In the genomic region with DNA sequence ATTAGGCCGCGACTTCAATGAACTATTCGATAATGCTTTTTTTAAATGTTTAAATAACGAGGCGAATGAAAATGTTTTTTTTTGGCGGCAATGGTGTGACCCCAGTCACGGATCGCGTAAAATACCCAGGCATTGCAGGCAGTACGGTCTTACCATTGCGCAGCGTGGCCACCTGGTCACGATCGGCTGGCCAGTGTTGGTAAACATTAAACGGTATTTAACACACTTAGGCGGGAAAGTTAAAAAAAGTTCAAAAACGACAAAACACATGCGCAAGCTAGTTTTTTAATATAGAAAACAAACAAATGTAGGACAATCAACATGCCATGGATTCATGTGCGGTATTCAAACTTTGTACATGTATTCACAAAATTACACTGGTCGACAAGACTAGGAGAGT, we compare ENCODE assay signal across 1 fruit fly cellular context.
TF ChIP-seq lines count a peak whose summit lies in the region.

A gene (minus strand): TSS at position 129 of the 400 bp plus-strand sequence.

TF ChIP-seq in whole organism, embryonic, 481 proteins besides CTCF, POLR2A, EP300 and RAD21 (continued from another document and continues in another):
- TF ChIP-seq luna (GFP tag; optimal IDR thresholded peaks at IDR 0.05; lab: Kevin White, UChicago): no peak
- no peak for TF ChIP-seq Hr3 (GFP tag; optimal IDR thresholded peaks at IDR 0.05; lab: Kevin White, UChicago)
- TF ChIP-seq CG14441 (GFP tag; IDR thresholded peaks at IDR 0.05; lab: Robert Waterston, UW): no peak
- TF ChIP-seq Blimp-1 (GFP tag; optimal IDR thresholded peaks at IDR 0.05; lab: Kevin White, UChicago): no peak
- TF ChIP-seq CG10565 (GFP tag; optimal IDR thresholded peaks at IDR 0.05; lab: Kevin White, UChicago): no peak
- no peak for TF ChIP-seq CG9437 (GFP tag; optimal IDR thresholded peaks at IDR 0.05; lab: Kevin White, UChicago)
- TF ChIP-seq wek (GFP tag; optimal IDR thresholded peaks at IDR 0.05; lab: Kevin White, UChicago): no peak
- TF ChIP-seq CG9817 (tag; optimal IDR thresholded peaks at IDR 0.05; lab: Kevin White, UChicago): peak; percentile 23
- TF ChIP-seq disco-r (GFP tag; optimal IDR thresholded peaks at IDR 0.05; lab: Kevin White, UChicago): no peak
- TF ChIP-seq pfk (GFP tag; optimal IDR thresholded peaks at IDR 0.05; lab: Kevin White, UChicago): no peak
- TF ChIP-seq ATbp (GFP tag; optimal IDR thresholded peaks at IDR 0.05; lab: Kevin White, UChicago): no peak
- no peak for TF ChIP-seq BtbVII (GFP tag; optimal IDR thresholded peaks at IDR 0.05; lab: Kevin White, UChicago)
- no peak for TF ChIP-seq CG14965 (GFP tag; optimal IDR thresholded peaks at IDR 0.05; lab: Kevin White, UChicago; ENCODE audit: borderline replicate concordance)
- TF ChIP-seq Nf-YA (GFP tag; IDR thresholded peaks at IDR 0.05; lab: Robert Waterston, UW): no peak
- peak; percentile 87 for TF ChIP-seq CG1603 (tag; optimal IDR thresholded peaks at IDR 0.05; lab: Kevin White, UChicago)
- TF ChIP-seq sisA (GFP tag; IDR thresholded peaks at IDR 0.05; lab: Robert Waterston, UW): no peak
- peak; percentile 66 for TF ChIP-seq Opbp (GFP tag; IDR thresholded peaks at IDR 0.05; lab: Robert Waterston, UW; ENCODE audit: partially characterized antibody)
- TF ChIP-seq fd3F (GFP tag; optimal IDR thresholded peaks at IDR 0.05; lab: Kevin White, UChicago): no peak
- TF ChIP-seq odd (GFP tag; optimal IDR thresholded peaks at IDR 0.05; lab: Kevin White, UChicago): no peak
- TF ChIP-seq chif (GFP tag; optimal IDR thresholded peaks at IDR 0.05; lab: Kevin White, UChicago): no peak
- no peak for TF ChIP-seq CG6813 (GFP tag; optimal IDR thresholded peaks at IDR 0.05; lab: Kevin White, UChicago)
- 0 out of 2 replicates have a peak, but pooled peaks have one; percentile 29 for TF ChIP-seq unc-4 (GFP tag; IDR thresholded peaks at IDR 0.05; lab: Robert Waterston, UW; ENCODE audit: partially characterized antibody)
- TF ChIP-seq PHDP (tag; optimal IDR thresholded peaks at IDR 0.05; lab: Kevin White, UChicago): no peak
- TF ChIP-seq Dp (GFP tag; optimal IDR thresholded peaks at IDR 0.05; lab: Kevin White, UChicago): peak; percentile 98
- TF ChIP-seq Doc2 (GFP tag; IDR thresholded peaks at IDR 0.05; lab: Robert Waterston, UW): no peak
- TF ChIP-seq wdn (GFP tag; IDR thresholded peaks at IDR 0.05; lab: Robert Waterston, UW): no peak
- TF ChIP-seq Ada2b (GFP tag; IDR thresholded peaks at IDR 0.05; lab: Robert Waterston, UW): no peak
- no peak for TF ChIP-seq D19A (tag; optimal IDR thresholded peaks at IDR 0.05; lab: Kevin White, UChicago)
- TF ChIP-seq gce (GFP tag; IDR thresholded peaks at IDR 0.05; lab: Robert Waterston, UW): no peak
- no peak for TF ChIP-seq kni (GFP tag; optimal IDR thresholded peaks at IDR 0.05; lab: Kevin White, UChicago)
- no peak for TF ChIP-seq CG14014 (GFP tag; IDR thresholded peaks at IDR 0.05; lab: Robert Waterston, UW)
- TF ChIP-seq CG11247 (GFP tag; IDR thresholded peaks at IDR 0.05; lab: Robert Waterston, UW): no peak
- no peak for TF ChIP-seq mirr (GFP tag; optimal IDR thresholded peaks at IDR 0.05; lab: Kevin White, UChicago)
- TF ChIP-seq emc (GFP tag; optimal IDR thresholded peaks at IDR 0.05; lab: Kevin White, UChicago): peak; percentile 3
- TF ChIP-seq ro (GFP tag; IDR thresholded peaks at IDR 0.05; lab: Robert Waterston, UW): no peak
- no peak for TF ChIP-seq CG17829 (tag; optimal IDR thresholded peaks at IDR 0.05; lab: Kevin White, UChicago)
- peak; percentile 57 for TF ChIP-seq CG2120 (GFP tag; optimal IDR thresholded peaks at IDR 0.05; lab: Kevin White, UChicago)
- TF ChIP-seq al (GFP tag; IDR thresholded peaks at IDR 0.05; lab: Robert Waterston, UW): no peak; the same call in 1 of the 2 replicates
- peak; percentile 88 for TF ChIP-seq Lhr (GFP tag; optimal IDR thresholded peaks at IDR 0.05; lab: Kevin White, UChicago)
- TF ChIP-seq pb (GFP tag; optimal IDR thresholded peaks at IDR 0.05; lab: Kevin White, UChicago): peak; percentile 5
- TF ChIP-seq ci (GFP tag; IDR thresholded peaks at IDR 0.05; lab: Robert Waterston, UW): no peak
- TF ChIP-seq gro (GFP tag; optimal IDR thresholded peaks at IDR 0.05; lab: Kevin White, UChicago): peak; percentile 13
- TF ChIP-seq CG6254 (GFP tag; optimal IDR thresholded peaks at IDR 0.05; lab: Kevin White, UChicago): no peak
- TF ChIP-seq hkb (optimal IDR thresholded peaks at IDR 0.05; lab: Kevin White, UChicago): peak; percentile 9
- no peak for TF ChIP-seq hkb (GFP tag; IDR thresholded peaks at IDR 0.05; lab: Robert Waterston, UW)
- TF ChIP-seq trem (tag; optimal IDR thresholded peaks at IDR 0.05; lab: Kevin White, UChicago): peak; percentile 61
- no peak for TF ChIP-seq exex (tag; optimal IDR thresholded peaks at IDR 0.05; lab: Kevin White, UChicago)
- no peak for TF ChIP-seq repo (GFP tag; optimal IDR thresholded peaks at IDR 0.05; lab: Kevin White, UChicago)
- no peak for TF ChIP-seq Meics (GFP tag; optimal IDR thresholded peaks at IDR 0.05; lab: Kevin White, UChicago)
- TF ChIP-seq sima (GFP tag; optimal IDR thresholded peaks at IDR 0.05; lab: Kevin White, UChicago): no peak
- TF ChIP-seq CG11504 (tag; optimal IDR thresholded peaks at IDR 0.05; lab: Kevin White, UChicago): no peak
- no peak for TF ChIP-seq chm (GFP tag; IDR thresholded peaks at IDR 0.05; lab: Robert Waterston, UW)
- TF ChIP-seq caup (GFP tag; optimal IDR thresholded peaks at IDR 0.05; lab: Kevin White, UChicago; ENCODE audit: severe bottlenecking): no peak
- no peak for TF ChIP-seq HHEX (GFP tag; optimal IDR thresholded peaks at IDR 0.05; lab: Kevin White, UChicago)
- TF ChIP-seq org-1 (GFP tag; optimal IDR thresholded peaks at IDR 0.05; lab: Kevin White, UChicago): no peak
- no peak for TF ChIP-seq CG10462 (GFP tag; optimal IDR thresholded peaks at IDR 0.05; lab: Kevin White, UChicago)
- no peak for TF ChIP-seq so (GFP tag; IDR thresholded peaks at IDR 0.05; lab: Robert Waterston, UW)
- TF ChIP-seq Antp (GFP tag; optimal IDR thresholded peaks at IDR 0.05; lab: Kevin White, UChicago): peak; percentile 30
- TF ChIP-seq slou (GFP tag; optimal IDR thresholded peaks at IDR 0.05; lab: Kevin White, UChicago): no peak
- TF ChIP-seq CG9876 (GFP tag; optimal IDR thresholded peaks at IDR 0.05; lab: Kevin White, UChicago): peak; percentile 22
- no peak for TF ChIP-seq CG7556 (GFP tag; optimal IDR thresholded peaks at IDR 0.05; lab: Kevin White, UChicago)
- TF ChIP-seq CG31365 (tag; optimal IDR thresholded peaks at IDR 0.05; lab: Kevin White, UChicago): no peak
- no peak for TF ChIP-seq CG31441 (GFP tag; IDR thresholded peaks at IDR 0.05; lab: Robert Waterston, UW)
- TF ChIP-seq CG12071 (GFP tag; optimal IDR thresholded peaks at IDR 0.05; lab: Kevin White, UChicago): no peak
- TF ChIP-seq CG4854 (GFP tag; optimal IDR thresholded peaks at IDR 0.05; lab: Kevin White, UChicago): no peak
- TF ChIP-seq Jarid2 (GFP tag; optimal IDR thresholded peaks at IDR 0.05; lab: Kevin White, UChicago): no peak
- peak; percentile 39 for TF ChIP-seq CHES-1-like (GFP tag; optimal IDR thresholded peaks at IDR 0.05; lab: Kevin White, UChicago)
- TF ChIP-seq btn (GFP tag; optimal IDR thresholded peaks at IDR 0.05; lab: Kevin White, UChicago): peak; percentile 5
- TF ChIP-seq fru (optimal IDR thresholded peaks at IDR 0.05; lab: Kevin White, UChicago): no peak
- no peak for TF ChIP-seq nom (GFP tag; optimal IDR thresholded peaks at IDR 0.05; lab: Kevin White, UChicago)
- TF ChIP-seq CG10274 (GFP tag; optimal IDR thresholded peaks at IDR 0.05; lab: Kevin White, UChicago): no peak
- no peak for TF ChIP-seq HLH4C (GFP tag; IDR thresholded peaks at IDR 0.05; lab: Robert Waterston, UW; ENCODE audit: partially characterized antibody)
- TF ChIP-seq CG12236 (GFP tag; optimal IDR thresholded peaks at IDR 0.05; lab: Kevin White, UChicago): no peak
- TF ChIP-seq az2 (GFP tag; optimal IDR thresholded peaks at IDR 0.05; lab: Kevin White, UChicago): no peak
- peak; percentile 39 for TF ChIP-seq CG13624 (GFP tag; optimal IDR thresholded peaks at IDR 0.05; lab: Kevin White, UChicago)
- no peak for TF ChIP-seq gsb-n (tag; optimal IDR thresholded peaks at IDR 0.05; lab: Kevin White, UChicago)
- TF ChIP-seq CG8290 (GFP tag; optimal IDR thresholded peaks at IDR 0.05; lab: Kevin White, UChicago): peak; percentile 50
- TF ChIP-seq CG8290 (tag; optimal IDR thresholded peaks at IDR 0.05; lab: Kevin White, UChicago): no peak
- TF ChIP-seq klu (GFP tag; IDR thresholded peaks at IDR 0.05; lab: Robert Waterston, UW): no peak
- no peak for TF ChIP-seq CG3281 (GFP tag; optimal IDR thresholded peaks at IDR 0.05; lab: Kevin White, UChicago)
- no peak for TF ChIP-seq wor (GFP tag; IDR thresholded peaks at IDR 0.05; lab: Robert Waterston, UW)
- peak; percentile 43 for TF ChIP-seq her (GFP tag; optimal IDR thresholded peaks at IDR 0.05; lab: Kevin White, UChicago)
- TF ChIP-seq tgo (GFP tag; IDR thresholded peaks at IDR 0.05; lab: Robert Waterston, UW): no peak
- 0 out of 3 replicates have a peak, but pooled peaks have one; percentile 23 for TF ChIP-seq CG16813 (GFP tag; IDR thresholded peaks at IDR 0.05; lab: Robert Waterston, UW; ENCODE audit: partially characterized antibody)
- no peak for TF ChIP-seq scrt (GFP tag; optimal IDR thresholded peaks at IDR 0.05; lab: Kevin White, UChicago)
- peak; percentile 62 for TF ChIP-seq nmo (GFP tag; optimal IDR thresholded peaks at IDR 0.05; lab: Kevin White, UChicago)
- no peak for TF ChIP-seq usp (GFP tag; optimal IDR thresholded peaks at IDR 0.05; lab: Kevin White, UChicago)
- no peak for TF ChIP-seq seq (GFP tag; IDR thresholded peaks at IDR 0.05; lab: Robert Waterston, UW)
- TF ChIP-seq Kr (GFP tag; optimal IDR thresholded peaks at IDR 0.05; lab: Kevin White, UChicago): no peak
- no peak for TF ChIP-seq CG17328 (GFP tag; IDR thresholded peaks at IDR 0.05; lab: Robert Waterston, UW)
- TF ChIP-seq CG7357 (GFP tag; IDR thresholded peaks at IDR 0.05; lab: Robert Waterston, UW): no peak
- TF ChIP-seq MESR4 (GFP tag; optimal IDR thresholded peaks at IDR 0.05; lab: Kevin White, UChicago): peak; percentile 35
- TF ChIP-seq stwl (tag; optimal IDR thresholded peaks at IDR 0.05; lab: Kevin White, UChicago): peak; percentile 98
- TF ChIP-seq CG10959 (GFP tag; IDR thresholded peaks at IDR 0.05; lab: Robert Waterston, UW): no peak
- no peak for TF ChIP-seq CG7963 (GFP tag; IDR thresholded peaks at IDR 0.05; lab: Robert Waterston, UW; ENCODE audit: partially characterized antibody)
- TF ChIP-seq CG6272 (GFP tag; IDR thresholded peaks at IDR 0.05; lab: Robert Waterston, UW): no peak
- TF ChIP-seq vnd (GFP tag; IDR thresholded peaks at IDR 0.05; lab: Robert Waterston, UW; ENCODE audit: partially characterized antibody): no peak
- TF ChIP-seq sqz (GFP tag; optimal IDR thresholded peaks at IDR 0.05; lab: Kevin White, UChicago): no peak
- TF ChIP-seq CG4404 (GFP tag; IDR thresholded peaks at IDR 0.05; lab: Robert Waterston, UW): no peak
- no peak for TF ChIP-seq Deaf1 (tag; optimal IDR thresholded peaks at IDR 0.05; lab: Kevin White, UChicago)
- peak; percentile 2 for TF ChIP-seq CG18764 (GFP tag; optimal IDR thresholded peaks at IDR 0.05; lab: Kevin White, UChicago)
- TF ChIP-seq Xbp1 (GFP tag; optimal IDR thresholded peaks at IDR 0.05; lab: Kevin White, UChicago): peak; percentile 27
- TF ChIP-seq nerfin-2 (GFP tag; IDR thresholded peaks at IDR 0.05; lab: Robert Waterston, UW; ENCODE audit: partially characterized antibody): no peak
- TF ChIP-seq CG10267 (tag; optimal IDR thresholded peaks at IDR 0.05; lab: Kevin White, UChicago): peak; percentile 97
- TF ChIP-seq ap (GFP tag; IDR thresholded peaks at IDR 0.05; lab: Robert Waterston, UW): no peak
- peak; percentile 53 for TF ChIP-seq zfh2 (GFP tag; optimal IDR thresholded peaks at IDR 0.05; lab: Kevin White, UChicago)
- TF ChIP-seq tap (tag; optimal IDR thresholded peaks at IDR 0.05; lab: Kevin White, UChicago): no peak
- peak; percentile 16; the same call in 1 of the 4 replicates for TF ChIP-seq Dll (GFP tag; IDR thresholded peaks at IDR 0.05; lab: Robert Waterston, UW; ENCODE audit: partially characterized antibody)
- TF ChIP-seq run (tag; optimal IDR thresholded peaks at IDR 0.05; lab: Kevin White, UChicago): no peak
- no peak for TF ChIP-seq tup (GFP tag; optimal IDR thresholded peaks at IDR 0.05; lab: Kevin White, UChicago)
- no peak for TF ChIP-seq CG5245 (GFP tag; optimal IDR thresholded peaks at IDR 0.05; lab: Kevin White, UChicago)
- TF ChIP-seq Eip74EF (GFP tag; optimal IDR thresholded peaks at IDR 0.05; lab: Kevin White, UChicago): no peak
- no peak for TF ChIP-seq hth (optimal IDR thresholded peaks at IDR 0.05; lab: Kevin White, UChicago)
- no peak for TF ChIP-seq Max (GFP tag; optimal IDR thresholded peaks at IDR 0.05; lab: Kevin White, UChicago)
- peak; percentile 21 for TF ChIP-seq CG10209 (GFP tag; optimal IDR thresholded peaks at IDR 0.05; lab: Kevin White, UChicago)
- TF ChIP-seq sd (tag; optimal IDR thresholded peaks at IDR 0.05; lab: Kevin White, UChicago): no peak
- TF ChIP-seq CG14667 (GFP tag; IDR thresholded peaks at IDR 0.05; lab: Robert Waterston, UW): no peak
- TF ChIP-seq croc (GFP tag; conservative IDR thresholded peaks at IDR 0.05; lab: Robert Waterston, UW): no peak
- TF ChIP-seq CG17186 (GFP tag; optimal IDR thresholded peaks at IDR 0.05; lab: Kevin White, UChicago): peak; percentile 79
- no peak for TF ChIP-seq bigmax (GFP tag; optimal IDR thresholded peaks at IDR 0.05; lab: Kevin White, UChicago)
- no peak for TF ChIP-seq sim (GFP tag; IDR thresholded peaks at IDR 0.05; lab: Robert Waterston, UW)
- no peak for TF ChIP-seq CG7839 (tag; optimal IDR thresholded peaks at IDR 0.05; lab: Kevin White, UChicago)
- peak; percentile 76 for TF ChIP-seq Myb (GFP tag; optimal IDR thresholded peaks at IDR 0.05; lab: Kevin White, UChicago)
- no peak for TF ChIP-seq CG12219 (GFP tag; optimal IDR thresholded peaks at IDR 0.05; lab: Kevin White, UChicago)
- TF ChIP-seq gcm (GFP tag; optimal IDR thresholded peaks at IDR 0.05; lab: Kevin White, UChicago): no peak
- TF ChIP-seq ftz-f1 (GFP tag; optimal IDR thresholded peaks at IDR 0.05; lab: Kevin White, UChicago): peak; percentile 25
- TF ChIP-seq CG3995 (GFP tag; optimal IDR thresholded peaks at IDR 0.05; lab: Kevin White, UChicago): no peak
- TF ChIP-seq CG15601 (tag; optimal IDR thresholded peaks at IDR 0.05; lab: Kevin White, UChicago): no peak
- TF ChIP-seq Six4 (GFP tag; optimal IDR thresholded peaks at IDR 0.05; lab: Kevin White, UChicago): no peak
- no peak for TF ChIP-seq CG3726 (GFP tag; IDR thresholded peaks at IDR 0.05; lab: Robert Waterston, UW)
- peak; percentile 57 for TF ChIP-seq jumu (GFP tag; optimal IDR thresholded peaks at IDR 0.05; lab: Kevin White, UChicago)
- TF ChIP-seq CkIIα-i1 (GFP tag; IDR thresholded peaks at IDR 0.05; lab: Robert Waterston, UW): no peak
